Worm (Caenorhabditis elegans) whole organism, L2 larva: ENCODE data around the gene ZK795.3.

Experiments used
- F13H6.1 ChIP-seq: sonication (generic microtip); optimal IDR thresholded peaks from 2 replicates; lab custom pipeline; 2016; ENCODE audit warnings: missing genetic modification characterization, missing compliant biosample characterization
- Y55F3AM.14 ChIP-seq: fragments of 200-800 bp; sonication (Bioruptor generic); optimal IDR thresholded peaks from 2 replicates; lab custom pipeline; 2018; ENCODE audit warnings: mild to moderate bottlenecking, missing genetic modification characterization, missing compliant biosample characterization
- ZK546.5 ChIP-seq: sonication (generic microtip); optimal IDR thresholded peaks from 2 replicates; lab custom pipeline; 2017; ENCODE audit warnings: missing biosample characterization, missing genetic modification characterization
- alr-1 ChIP-seq: fragments of 150-350 bp; optimal IDR thresholded peaks from 2 replicates; lab custom pipeline; 2014; ENCODE audit warnings: missing biosample characterization, missing genetic modification characterization
- ceh-16 ChIP-seq: fragments of 150-350 bp; optimal IDR thresholded peaks from 2 replicates; lab custom pipeline; 2014; ENCODE audit warnings: missing biosample characterization, missing genetic modification characterization
- egl-27 ChIP-seq: sonication (generic microtip); optimal IDR thresholded peaks from 3 replicates; lab custom pipeline; 2017; ENCODE audit warnings: missing biosample characterization, missing genetic modification reagents, missing genetic modification characterization
- elt-3 ChIP-seq: sonication (generic microtip); optimal IDR thresholded peaks from 2 replicates; lab custom pipeline; 2017; ENCODE audit warnings: missing biosample characterization, missing genetic modification characterization
- lin-39 ChIP-seq: fragments of 150-350 bp; optimal IDR thresholded peaks from 2 replicates; lab custom pipeline; 2014; ENCODE audit warnings: missing biosample characterization, missing genetic modification reagents, missing genetic modification characterization
- lsy-2 ChIP-seq, 2 experiments: fragments of 150-350 bp in 1 of 2; sonication (generic microtip) in 1 of 2; optimal IDR thresholded peaks; 2 replicates each; lab custom pipeline; 2014 to 2017; ENCODE audit warnings: missing biosample characterization in 2 of 2, missing genetic modification characterization in 2 of 2
- nhr-12 ChIP-seq: fragments of 150-350 bp; optimal IDR thresholded peaks from 2 replicates; lab custom pipeline; 2014; ENCODE audit warnings: missing biosample characterization, missing genetic modification characterization
- unc-55 ChIP-seq: fragments of 150-350 bp; sonication (generic microtip); optimal IDR thresholded peaks from 3 replicates; lab custom pipeline; 2014; ENCODE audit warnings: missing biosample characterization, missing genetic modification reagents, missing genetic modification characterization
- unc-62 ChIP-seq: fragments of 150-350 bp; optimal IDR thresholded peaks from 2 replicates; lab custom pipeline; 2014; ENCODE audit warnings: missing biosample characterization, missing genetic modification reagents, missing genetic modification characterization

ce11 chrIV:12599158-12599557 lies 40.0 kb downstream of the ZK795.3 start, which contains the start of gene pgp-1:
- TF ChIP-seq alr-1: no peak
- TF ChIP-seq elt-3 (tag; lab: Kevin White, UChicago): no peak
- no peak for TF ChIP-seq Y55F3AM.14 (GFP tag; lab: Kevin White, UChicago)
- TF ChIP-seq lsy-2 (tag; optimal IDR thresholded peaks at IDR 0.05; lab: Kevin White, UChicago): no peak
- no peak for TF ChIP-seq lin-39 (tag; lab: Kevin White, UChicago)
- TF ChIP-seq unc-62: no peak
- no peak for TF ChIP-seq unc-55 (GFP tag; lab: Kevin White, UChicago)
- TF ChIP-seq ceh-16 (tag; lab: Kevin White, UChicago): no peak
- TF ChIP-seq nhr-12 (tag; lab: Kevin White, UChicago): no peak
- no peak for TF ChIP-seq F13H6.1 (tag; lab: Kevin White, UChicago)
- no peak for TF ChIP-seq egl-27 (tag; lab: Kevin White, UChicago)
- TF ChIP-seq ZK546.5: no peak
